Fruit fly (Drosophila melanogaster) whole organism, adult: ENCODE results near the gene CG5254.

ENCODE experiments used
- CG11617 ChIP-seq: fragments of 200-800 bp; sonication (Bioruptor generic); optimal IDR thresholded peaks from 2 replicates; lab custom pipeline; 2017; ENCODE audit warnings: mild to moderate bottlenecking, missing biosample characterization, missing genetic modification reagents, missing genetic modification characterization
- CG12768 ChIP-seq: fragments of 200-800 bp; sonication (Bioruptor generic); optimal IDR thresholded peaks from 2 replicates; lab custom pipeline; 2017; ENCODE audit warnings: missing biosample characterization, missing genetic modification characterization, mild to moderate bottlenecking, moderate library complexity, missing genetic modification reagents
- CG14711 ChIP-seq: fragments of 200-800 bp; sonication (Bioruptor generic); optimal IDR thresholded peaks from 2 replicates; lab custom pipeline; 2018; ENCODE audit warnings: missing biosample characterization, mild to moderate bottlenecking, missing genetic modification characterization, moderate library complexity
- CG5204 ChIP-seq: fragments of 200-800 bp; sonication (Bioruptor generic); optimal IDR thresholded peaks from 2 replicates; lab custom pipeline; 2016; ENCODE audit warnings: missing biosample characterization, missing genetic modification characterization
- CG7045 ChIP-seq: fragments of 200-800 bp; sonication (Bioruptor generic); optimal IDR thresholded peaks from 2 replicates; lab custom pipeline; 2017; ENCODE audit warnings: missing biosample characterization, mild to moderate bottlenecking, missing genetic modification characterization
- CG7101 ChIP-seq: fragments of 200-800 bp; sonication (Bioruptor generic); optimal IDR thresholded peaks from 2 replicates; lab custom pipeline; 2018; ENCODE audit warnings: missing biosample characterization, mild to moderate bottlenecking, missing genetic modification characterization, moderate library complexity
- Clk ChIP-seq: fragments of 200-800 bp; sonication (Bioruptor generic); optimal IDR thresholded peaks from 2 replicates; lab custom pipeline; 2017; ENCODE audit warnings: missing biosample characterization, missing genetic modification characterization
- Crg-1 ChIP-seq: fragments of 200-800 bp; sonication (Bioruptor generic); optimal IDR thresholded peaks from 2 replicates; lab custom pipeline; 2016; ENCODE audit warnings: missing biosample characterization, missing genetic modification characterization
- Hr96 ChIP-seq: fragments of 200-800 bp; sonication (Bioruptor generic); optimal IDR thresholded peaks from 2 replicates; lab custom pipeline; 2016; ENCODE audit warnings: missing biosample characterization, missing genetic modification characterization
- bab1 ChIP-seq: fragments of 200-800 bp; sonication (Bioruptor generic); optimal IDR thresholded peaks from 3 replicates; lab custom pipeline; 2019; ENCODE audit warnings: missing biosample characterization, mild to moderate bottlenecking, missing genetic modification characterization, moderate library complexity
- cnc ChIP-seq, 2 experiments: fragments of >200 bp; optimal IDR thresholded peaks; 2 replicates each; lab custom pipeline; 2017
- kay ChIP-seq: fragments of 200-800 bp; sonication (Bioruptor generic); peaks from one replicate; lab custom pipeline; 2016; ENCODE audit warnings: missing biosample characterization, missing genetic modification characterization, borderline replicate concordance
- ovo ChIP-seq: fragments of 200-800 bp; sonication (Bioruptor generic); optimal IDR thresholded peaks from 2 replicates; lab custom pipeline; 2016; ENCODE audit warnings: missing biosample characterization, missing genetic modification characterization
- pad ChIP-seq: fragments of 200-800 bp; sonication (Bioruptor generic); optimal IDR thresholded peaks from 3 replicates; lab custom pipeline; 2017; ENCODE audit warnings: missing biosample characterization, missing genetic modification characterization, mild to moderate bottlenecking, moderate library complexity, missing genetic modification reagents

DNA sequence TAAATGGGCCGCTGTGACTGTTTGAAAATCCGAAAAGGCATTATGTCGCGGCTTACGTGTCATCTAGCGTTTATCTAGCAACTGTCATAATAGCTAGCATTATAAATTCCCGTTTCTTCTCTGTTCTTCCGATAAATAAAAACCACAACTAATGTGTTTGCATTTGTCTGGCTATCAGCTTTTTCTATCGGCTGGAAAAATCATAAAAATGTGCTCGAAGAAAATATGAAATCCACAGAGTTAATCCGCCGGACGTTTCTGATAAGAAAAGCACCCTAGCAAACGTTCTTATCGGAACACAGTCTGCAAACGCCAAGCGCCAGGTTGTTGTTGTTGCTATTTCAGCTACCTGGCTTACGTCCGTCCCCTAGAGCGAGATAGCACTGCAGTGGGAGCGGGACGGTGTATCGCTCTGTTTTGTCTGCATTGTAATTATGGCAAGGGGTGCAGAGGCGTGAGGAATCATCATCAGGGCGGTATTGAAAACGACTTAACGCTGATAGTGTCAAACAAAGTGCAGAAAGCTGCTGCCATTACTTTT is 24.1 kb downstream of the CG5254 start:
- TF ChIP-seq ovo (GFP tag; lab: Kevin White, UChicago) = no peak
- TF ChIP-seq CG7045 (GFP tag; lab: Kevin White, UChicago) = no peak
- TF ChIP-seq CG11617 (GFP tag; lab: Kevin White, UChicago) = no peak
- no peak for TF ChIP-seq Crg-1
- no peak for TF ChIP-seq CG12768
- no peak for TF ChIP-seq Hr96 (GFP tag; lab: Kevin White, UChicago)
- no peak for TF ChIP-seq pad (GFP tag; lab: Kevin White, UChicago)
- TF ChIP-seq CG7101 (tag; lab: Kevin White, UChicago) = no peak
- no peak for TF ChIP-seq Clk (GFP tag; lab: Kevin White, UChicago)
- no peak for TF ChIP-seq CG14711 (tag; lab: Kevin White, UChicago)
- TF ChIP-seq cnc (optimal IDR thresholded peaks at IDR 0.05; lab: Kevin White, UChicago) = no peak
- no peak for TF ChIP-seq bab1 (GFP tag; lab: Kevin White, UChicago)
- no peak for TF ChIP-seq kay (GFP tag; lab: Kevin White, UChicago)
- TF ChIP-seq CG5204 (GFP tag; lab: Kevin White, UChicago) = no peak
